Fruit fly (Drosophila melanogaster): Measurements from ENCODE around the gene CkIIalpha-i1.
A peak's percentile ranks its signal among the peaks of the same experiment; 100 is the strongest.

CkIIalpha-i1 gene

dm6 chr3L:15826985-15827635, 10.3 kb downstream of the CkIIalpha-i1 start (continued):
- TF ChIP-seq sug (tag; optimal IDR thresholded peaks at IDR 0.05) (peak; percentile 87), CG13775 (GFP tag; optimal IDR thresholded peaks at IDR 0.05) (peak; percentile 84), Atf6 (GFP tag; IDR thresholded peaks at IDR 0.05) (peak; percentile 62), sc (optimal IDR thresholded peaks at IDR 0.05) (no peak), sc (GFP tag; optimal IDR thresholded peaks at IDR 0.05) (peak; percentile 55), ash1 (GFP tag; optimal IDR thresholded peaks at IDR 0.05) (no peak), cg (GFP tag; optimal IDR thresholded peaks at IDR 0.05) (peak; percentile 94), H15 (GFP tag; IDR thresholded peaks at IDR 0.05) (0 out of 3 replicates have a peak, but pooled peaks have one; percentile 25), CkIIα-i1 (GFP tag; IDR thresholded peaks at IDR 0.05) (no peak), CG10431 (GFP tag; optimal IDR thresholded peaks at IDR 0.05) (peak; percentile 68), Sox102F (GFP tag; optimal IDR thresholded peaks at IDR 0.05) (no peak), nmo (GFP tag; optimal IDR thresholded peaks at IDR 0.05) (peak; percentile 73), CG13287 (GFP tag; IDR thresholded peaks at IDR 0.05; ENCODE audit: partially characterized antibody) (0 out of 2 replicates have a peak, but pooled peaks have one; percentile 45), cato (GFP tag; optimal IDR thresholded peaks at IDR 0.05; ENCODE audit: borderline replicate concordance) (peak; percentile 40), CG43689 (GFP tag; IDR thresholded peaks at IDR 0.05) (no peak), Drgx (GFP tag; IDR thresholded peaks at IDR 0.05) (peak; percentile 82), CG12391 (tag; optimal IDR thresholded peaks at IDR 0.05) (peak; percentile 86), CG11723 (GFP tag; optimal IDR thresholded peaks at IDR 0.05) (peak; percentile 80), CG7271 (tag; optimal IDR thresholded peaks at IDR 0.05) (no peak), CG2120 (GFP tag; optimal IDR thresholded peaks at IDR 0.05) (peak; percentile 89), ham (GFP tag; IDR thresholded peaks at IDR 0.05) (no peak), eyg (GFP tag; optimal IDR thresholded peaks at IDR 0.05) (peak; percentile 1), ranshi (GFP tag; IDR thresholded peaks at IDR 0.05) (0 out of 2 replicates have a peak, but pooled peaks have one; percentile 50), CG13894 (tag; optimal IDR thresholded peaks at IDR 0.05) (peak; percentile 72), lola (GFP tag; optimal IDR thresholded peaks at IDR 0.05) (peak in 1 of 3 experiments; percentile 66), sqz (GFP tag; optimal IDR thresholded peaks at IDR 0.05) (peak; percentile 76), Bgb (GFP tag; IDR thresholded peaks at IDR 0.05; ENCODE audit: partially characterized antibody) (no peak; the same call in 1 of the 2 replicates), CG12659 (GFP tag; optimal IDR thresholded peaks at IDR 0.05) (peak; percentile 91), kah (GFP tag; optimal IDR thresholded peaks at IDR 0.05) (peak; percentile 55), CG8388 (GFP tag; optimal IDR thresholded peaks at IDR 0.05) (peak; percentile 63), CG3281 (GFP tag; optimal IDR thresholded peaks at IDR 0.05) (peak; percentile 93), bowl (GFP tag; IDR thresholded peaks at IDR 0.05) (no peak), E2f2 (GFP tag; IDR thresholded peaks at IDR 0.05) (peak; percentile 29; the same call in 1 of the 2 replicates), CG31388 (GFP tag; optimal IDR thresholded peaks at IDR 0.05) (no peak), Mrtf (GFP tag; IDR thresholded peaks at IDR 0.05) (peak; percentile 50; the same call in 2 of the 3 replicates), CG9817 (tag; optimal IDR thresholded peaks at IDR 0.05) (peak; percentile 78), tna (GFP tag; IDR thresholded peaks at IDR 0.05; ENCODE audit: partially characterized antibody) (no peak), CG34376 (GFP tag; optimal IDR thresholded peaks at IDR 0.05) (peak; percentile 62), Lpt (GFP tag; optimal IDR thresholded peaks at IDR 0.05) (no peak), jumu (GFP tag; optimal IDR thresholded peaks at IDR 0.05) (peak; percentile 46), CG17328 (GFP tag; IDR thresholded peaks at IDR 0.05) (peak; percentile 28; the same call in 1 of the 2 replicates), CG2116 (GFP tag; optimal IDR thresholded peaks at IDR 0.05) (no peak), peb (GFP tag; IDR thresholded peaks at IDR 0.05) (no peak), D19A (tag; optimal IDR thresholded peaks at IDR 0.05) (peak; percentile 84), CG10274 (GFP tag; optimal IDR thresholded peaks at IDR 0.05) (peak; percentile 74), crol (GFP tag; IDR thresholded peaks at IDR 0.05) (no peak), lilli (GFP tag; optimal IDR thresholded peaks at IDR 0.05) (peak; percentile 73), lab (GFP tag; optimal IDR thresholded peaks at IDR 0.05) (peak; percentile 91), E2f1 (GFP tag; IDR thresholded peaks at IDR 0.05) (0 out of 2 replicates have a peak, but pooled peaks have one; percentile 27)
